Fruit fly (Drosophila melanogaster): ENCODE data around the gene CG7091.

CG7091 gene

DNA sequence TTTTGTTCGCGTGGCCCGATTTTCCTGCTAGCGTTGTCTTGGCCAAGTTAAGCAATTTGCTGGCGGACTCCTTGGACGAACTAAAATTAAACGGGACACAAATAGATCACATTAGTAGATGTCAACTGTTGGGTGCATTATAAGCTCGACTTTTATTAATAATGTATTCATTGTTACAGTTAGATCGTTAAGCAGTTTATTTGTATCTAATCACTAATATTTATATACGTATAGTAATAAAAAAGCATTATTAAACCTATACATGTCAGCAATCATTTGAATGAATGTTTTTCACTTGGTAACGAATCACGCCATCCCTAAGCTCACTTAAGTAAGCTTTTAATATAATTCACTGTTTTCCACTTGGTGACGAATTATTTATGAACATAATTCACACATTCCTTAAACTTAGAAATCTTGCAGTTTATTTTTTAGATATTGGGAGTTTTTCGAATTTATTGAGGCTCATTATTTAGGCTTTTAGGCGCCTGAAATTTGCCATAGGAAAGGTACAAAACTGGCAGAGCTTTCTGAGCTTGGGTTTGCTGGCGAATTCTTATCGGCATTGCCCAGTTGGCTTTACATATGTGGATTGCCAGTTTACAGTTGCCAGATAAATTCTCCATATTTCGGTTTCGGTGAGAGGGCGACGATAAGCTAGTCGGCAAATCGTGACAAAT is at the start of gene CG7091, which contains the start of gene CG7381:
Gene CG7091 (plus strand): TSS at position 630 of the 680 bp plus-strand sequence.
Gene CG7381 (minus strand): TSS at position 101 of the 680 bp plus-strand sequence.
- TF ChIP-seq noc (tag; optimal IDR thresholded peaks at IDR 0.05) = no peak

DNA sequence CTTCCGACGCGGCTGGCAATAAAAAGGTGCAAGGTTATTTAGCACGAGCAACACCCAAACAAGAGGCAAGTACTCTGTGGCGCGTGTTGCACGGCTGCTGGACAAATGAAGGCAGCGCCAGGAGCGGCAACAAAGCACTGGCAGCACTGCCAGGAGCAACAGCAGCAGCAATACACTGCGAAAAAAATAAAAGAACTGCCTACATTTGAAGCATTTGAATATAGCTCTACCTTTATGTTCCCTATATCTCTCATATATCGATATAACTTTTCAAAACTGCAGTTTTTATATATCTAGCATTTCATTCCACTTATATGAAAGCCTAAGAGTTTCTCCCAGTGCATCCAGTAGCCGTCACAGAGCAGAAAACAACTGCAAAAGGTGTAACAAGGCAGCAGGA is 20.4 kb upstream of the CG7091 start:
- no peak for TF ChIP-seq noc (tag; optimal IDR thresholded peaks at IDR 0.05)

DNA sequence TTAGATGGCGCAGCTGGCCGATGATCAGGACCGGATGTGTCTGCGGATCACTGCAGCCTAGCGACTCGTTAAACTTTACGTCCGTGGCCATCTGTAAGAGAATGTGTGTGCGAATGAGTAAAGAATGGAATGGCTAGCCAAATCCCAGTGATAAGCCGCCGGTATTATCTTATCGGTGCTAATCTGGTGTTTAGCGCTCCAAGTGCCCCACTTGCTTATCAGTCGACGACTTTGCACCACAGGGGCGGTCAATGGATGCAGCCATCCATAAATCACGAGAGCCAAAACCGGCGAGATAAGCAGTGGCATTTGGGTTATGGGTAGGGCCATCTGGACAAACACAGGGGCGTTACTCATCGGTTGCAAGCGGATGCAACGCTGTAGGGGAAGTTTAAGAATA is 17.6 kb upstream of the CG7091 start:
- TF ChIP-seq noc (tag; optimal IDR thresholded peaks at IDR 0.05) = peak; percentile 55

DNA sequence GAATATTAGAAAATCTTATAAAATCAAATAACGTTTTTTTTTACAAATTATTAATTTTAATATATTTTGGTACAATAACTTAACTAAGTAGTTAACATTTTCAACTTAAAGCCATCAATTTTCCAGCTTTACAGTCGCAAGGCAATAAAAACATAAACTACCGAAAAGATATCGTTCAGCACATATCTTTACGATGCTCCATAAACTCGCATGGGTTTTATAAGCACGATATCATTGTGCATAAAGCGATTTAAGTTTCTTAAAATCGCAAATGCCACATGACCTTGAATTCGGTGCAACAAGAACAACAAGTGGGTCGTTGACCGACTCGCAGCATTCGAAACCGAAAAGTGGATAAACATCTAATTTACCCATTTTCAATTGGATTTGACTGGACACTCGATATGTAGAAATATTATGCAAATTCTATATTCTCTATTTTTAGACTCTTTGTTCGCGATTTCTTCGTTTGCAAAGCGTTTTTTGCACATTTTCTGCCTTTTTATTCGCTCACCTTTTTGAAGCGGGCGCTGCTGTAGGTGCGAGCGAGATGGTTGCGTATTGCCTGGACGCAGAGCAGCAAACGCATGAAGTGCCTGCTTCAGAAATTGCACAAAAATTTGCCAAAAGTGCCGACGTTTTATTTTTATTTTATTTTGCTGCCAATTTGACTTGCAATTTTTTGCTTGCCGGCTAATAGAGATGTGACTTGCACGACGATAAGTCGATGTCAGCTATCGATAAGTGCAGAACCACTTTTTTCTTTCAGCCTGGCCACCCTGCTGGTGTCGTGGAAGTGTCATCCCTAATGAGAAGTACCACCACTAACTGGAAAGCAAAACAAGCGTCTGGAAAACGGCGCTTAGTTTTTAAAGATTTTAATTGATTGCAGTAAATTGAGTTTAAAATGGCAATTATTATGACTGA is 16.6 kb upstream of the CG7091 start, which contains the start of gene Spc25:
Gene Spc25 (plus strand): TSS at position 817 of the 927 bp plus-strand sequence.
- no peak for TF ChIP-seq noc (tag; optimal IDR thresholded peaks at IDR 0.05)

DNA sequence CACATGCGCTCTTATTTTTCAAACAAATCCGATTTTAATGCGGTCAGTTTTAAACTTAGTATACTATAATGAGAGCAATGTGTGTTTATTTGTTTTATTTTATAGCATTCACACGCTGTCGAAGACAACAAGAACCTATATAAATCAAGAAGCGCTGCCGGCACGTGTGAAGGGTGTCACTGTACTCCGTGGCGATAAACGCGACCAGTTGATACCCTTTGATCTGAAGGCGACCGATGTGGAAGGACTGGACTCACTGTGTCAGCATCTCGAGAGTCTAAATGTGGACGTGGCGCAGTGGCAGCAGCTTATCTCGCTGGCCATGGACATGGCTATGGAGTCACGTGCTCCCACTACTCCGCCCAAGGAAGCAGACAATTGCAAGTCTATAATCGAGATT is 15.2 kb upstream of the CG7091 start:
- no peak for TF ChIP-seq noc (tag; optimal IDR thresholded peaks at IDR 0.05)

DNA sequence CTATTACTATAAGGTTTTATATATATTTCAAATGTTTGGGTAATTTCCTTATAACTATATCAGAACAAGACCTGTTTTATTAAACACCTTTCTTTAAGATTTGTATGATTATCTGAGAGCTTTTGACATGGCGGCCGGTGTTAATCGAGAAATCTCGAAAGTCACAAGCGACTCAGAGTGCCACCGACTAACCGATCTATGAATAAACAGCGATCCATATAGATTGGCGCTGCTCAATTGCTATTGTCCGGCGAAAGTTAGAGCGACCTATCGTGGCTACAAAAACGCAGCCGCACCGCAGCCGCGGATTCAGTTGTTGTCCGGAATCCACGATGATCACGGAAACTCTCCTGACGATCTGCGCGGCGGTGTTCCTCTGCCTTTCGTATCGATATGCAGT is 14.3 kb upstream of the CG7091 start, which contains the start of gene Cyp304a1:
Gene Cyp304a1 (plus strand): TSS at position 301 of the 400 bp plus-strand sequence.
- TF ChIP-seq noc (tag; optimal IDR thresholded peaks at IDR 0.05) = no peak

DNA sequence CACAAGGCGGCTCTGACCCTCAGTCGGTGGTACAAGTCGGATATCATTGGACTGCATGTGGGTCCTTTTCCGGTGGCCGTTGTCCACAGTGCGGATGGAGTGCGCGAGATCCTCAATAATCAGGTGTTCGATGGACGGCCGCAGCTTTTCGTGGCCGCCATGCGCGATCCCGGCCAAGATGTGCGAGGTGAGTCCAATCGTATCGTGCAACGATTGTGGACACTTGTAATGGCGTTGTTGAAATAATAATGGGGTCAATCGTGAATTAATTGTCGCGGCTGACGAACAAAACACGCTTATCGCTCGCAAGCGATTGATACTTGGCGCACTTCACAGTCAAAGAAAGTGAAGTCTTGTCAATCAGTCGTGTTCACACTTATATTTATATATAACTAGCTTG is 13.8 kb upstream of the CG7091 start:
- no peak for TF ChIP-seq noc (tag; optimal IDR thresholded peaks at IDR 0.05)

DNA sequence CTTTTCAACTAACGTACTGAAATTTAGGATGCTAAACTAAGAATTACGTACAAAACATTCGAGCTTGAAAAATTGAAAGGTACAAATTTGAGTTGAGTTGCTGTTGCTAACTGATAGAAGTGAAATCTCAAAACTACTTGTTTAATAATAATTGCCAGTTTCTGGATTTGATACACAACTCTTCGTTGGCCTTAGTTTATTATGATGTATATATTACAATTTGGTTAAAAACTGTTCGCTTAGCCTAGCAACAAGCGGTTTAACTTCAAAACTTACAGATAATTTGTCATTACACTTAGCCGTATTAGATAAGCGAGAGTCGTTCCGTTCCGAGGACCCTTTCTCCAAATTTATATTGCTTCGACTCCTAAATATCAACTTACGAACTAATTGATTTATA is 10.2 kb upstream of the CG7091 start, which contains the start of the genes CG14384 and grsm:
Gene CG14384 (minus strand): TSS at position 101 of the 400 bp plus-strand sequence.
Gene grsm (minus strand): TSS at position 101 of the 400 bp plus-strand sequence.
- no peak for TF ChIP-seq noc (tag; optimal IDR thresholded peaks at IDR 0.05)

DNA sequence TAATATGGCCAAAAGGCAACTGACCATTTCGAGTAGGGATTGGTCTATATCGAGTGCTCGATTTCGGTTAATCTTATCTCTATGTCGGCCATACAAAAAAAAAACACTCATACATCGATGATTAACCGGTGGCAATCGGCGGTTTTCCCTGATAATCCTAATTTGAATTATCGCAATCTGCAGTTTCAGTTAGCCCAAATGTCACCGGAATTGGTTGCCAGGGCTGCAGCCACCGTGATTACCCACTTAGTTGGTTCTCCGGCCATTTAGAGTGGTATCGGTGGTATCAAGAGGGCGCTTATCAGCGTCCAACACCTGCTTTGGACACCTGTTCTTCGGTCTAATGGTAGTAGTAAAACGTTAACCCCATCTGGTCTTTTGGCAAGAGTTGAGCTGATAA is 5.7 kb upstream of the CG7091 start:
- TF ChIP-seq noc (tag; optimal IDR thresholded peaks at IDR 0.05) = no peak

DNA sequence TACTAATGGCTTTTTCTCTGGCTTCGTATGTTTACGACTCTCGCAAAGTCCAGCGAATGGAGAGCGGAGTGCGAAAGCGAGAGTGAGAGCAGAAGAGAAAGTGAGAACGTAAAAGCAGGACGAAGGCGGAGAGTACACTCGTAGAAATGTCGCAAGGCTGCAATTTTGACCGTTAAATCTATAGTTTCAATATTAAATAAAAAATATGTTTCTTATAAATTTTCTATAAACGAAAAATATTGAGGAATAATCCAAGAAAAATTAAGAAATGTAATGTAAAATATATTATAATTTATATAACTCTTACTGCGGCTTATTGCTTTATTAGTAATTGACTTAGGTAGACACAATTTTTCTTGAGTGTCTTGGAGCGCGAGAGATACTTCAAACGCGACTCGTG is 3.4 kb upstream of the CG7091 start:
- no peak for TF ChIP-seq noc (tag; optimal IDR thresholded peaks at IDR 0.05)

DNA sequence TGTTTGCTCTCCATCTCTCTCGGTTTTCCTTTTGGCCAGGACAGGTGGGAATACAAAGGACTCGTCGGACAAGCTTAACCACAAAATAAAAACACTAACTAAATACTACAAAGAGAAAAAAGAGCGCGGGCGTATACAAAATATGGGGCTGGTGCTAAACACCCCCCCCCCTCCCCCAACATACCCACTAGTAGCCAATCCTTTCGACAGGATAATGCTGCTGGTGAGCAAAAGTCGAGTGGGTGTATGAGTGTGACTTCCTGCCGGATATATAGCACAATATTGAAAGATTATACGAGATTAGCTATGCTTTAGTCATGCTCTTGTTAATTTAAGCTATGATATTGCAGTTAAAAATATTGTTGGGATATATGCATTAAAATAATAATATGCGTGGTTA is 2.6 kb upstream of the CG7091 start:
- no peak for TF ChIP-seq noc (tag; optimal IDR thresholded peaks at IDR 0.05)

DNA sequence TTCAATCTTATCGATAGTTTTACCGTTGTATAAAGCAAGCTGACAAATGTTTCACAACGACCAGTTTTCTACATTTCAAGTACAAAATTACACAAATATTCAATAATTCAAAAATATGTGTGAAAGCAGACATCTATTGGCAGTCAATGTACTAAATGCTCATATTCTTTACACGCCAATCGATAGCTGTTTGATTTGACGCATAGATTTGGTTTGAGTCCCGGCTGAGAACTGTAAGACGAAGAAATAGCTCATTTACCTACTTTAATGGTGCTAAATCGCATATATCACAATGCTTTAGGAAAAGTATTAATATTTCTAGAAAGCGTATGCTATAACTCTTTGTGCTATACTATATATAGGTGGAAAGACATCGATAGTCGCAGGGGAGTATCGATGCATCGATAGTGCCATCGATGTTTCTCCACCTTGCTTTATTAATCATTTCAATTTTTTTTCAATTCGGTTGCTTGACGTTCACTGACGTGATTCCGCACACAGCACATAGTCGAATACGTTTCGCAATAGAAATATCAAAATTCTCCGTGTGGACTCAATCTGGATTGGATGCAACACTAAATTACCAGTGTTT is 2.9 kb downstream of the CG7091 start, which contains the start of gene Paip2:
Gene Paip2 (plus strand): TSS at position 165 of the 592 bp plus-strand sequence.
- TF ChIP-seq noc (tag; optimal IDR thresholded peaks at IDR 0.05) = no peak

DNA sequence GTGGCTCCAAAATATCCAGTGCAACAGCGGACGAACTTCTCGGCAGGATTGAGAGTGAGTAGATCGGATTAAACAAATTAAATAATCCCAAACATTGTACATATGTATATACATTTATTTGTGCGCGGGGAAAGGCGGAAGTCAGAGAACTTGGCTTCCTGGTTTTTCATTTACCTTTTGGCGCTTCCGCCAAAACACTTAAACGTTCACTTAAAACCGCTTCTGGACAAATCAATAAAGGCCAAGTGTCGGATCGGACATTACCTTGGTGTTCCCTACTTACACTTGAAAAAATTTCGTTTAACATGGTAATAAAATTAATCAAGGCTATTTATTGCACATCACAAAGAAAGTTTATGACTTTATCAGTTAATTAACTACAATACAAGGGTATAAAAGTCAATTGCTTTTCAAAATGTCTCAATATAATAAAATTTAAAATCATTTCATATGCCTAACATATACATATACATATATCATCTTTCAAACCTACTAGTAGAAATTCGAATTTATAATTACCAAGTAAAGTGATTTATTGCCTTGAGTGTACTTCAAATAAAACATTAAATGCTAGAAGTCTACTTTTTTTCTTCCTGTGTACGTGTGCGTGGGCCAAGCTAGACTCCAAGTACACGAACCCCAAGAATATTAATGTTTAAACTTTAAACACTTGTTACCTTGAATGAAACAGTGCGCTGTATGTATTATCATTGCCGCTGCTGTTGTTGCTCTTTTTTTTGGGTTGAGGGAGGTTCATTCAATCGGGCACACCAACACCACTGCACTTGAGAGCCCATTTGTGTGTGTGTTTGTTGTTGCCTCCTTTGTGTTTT is 3.8 kb downstream of the CG7091 start:
- TF ChIP-seq noc (tag; optimal IDR thresholded peaks at IDR 0.05) = peak; percentile 0

DNA sequence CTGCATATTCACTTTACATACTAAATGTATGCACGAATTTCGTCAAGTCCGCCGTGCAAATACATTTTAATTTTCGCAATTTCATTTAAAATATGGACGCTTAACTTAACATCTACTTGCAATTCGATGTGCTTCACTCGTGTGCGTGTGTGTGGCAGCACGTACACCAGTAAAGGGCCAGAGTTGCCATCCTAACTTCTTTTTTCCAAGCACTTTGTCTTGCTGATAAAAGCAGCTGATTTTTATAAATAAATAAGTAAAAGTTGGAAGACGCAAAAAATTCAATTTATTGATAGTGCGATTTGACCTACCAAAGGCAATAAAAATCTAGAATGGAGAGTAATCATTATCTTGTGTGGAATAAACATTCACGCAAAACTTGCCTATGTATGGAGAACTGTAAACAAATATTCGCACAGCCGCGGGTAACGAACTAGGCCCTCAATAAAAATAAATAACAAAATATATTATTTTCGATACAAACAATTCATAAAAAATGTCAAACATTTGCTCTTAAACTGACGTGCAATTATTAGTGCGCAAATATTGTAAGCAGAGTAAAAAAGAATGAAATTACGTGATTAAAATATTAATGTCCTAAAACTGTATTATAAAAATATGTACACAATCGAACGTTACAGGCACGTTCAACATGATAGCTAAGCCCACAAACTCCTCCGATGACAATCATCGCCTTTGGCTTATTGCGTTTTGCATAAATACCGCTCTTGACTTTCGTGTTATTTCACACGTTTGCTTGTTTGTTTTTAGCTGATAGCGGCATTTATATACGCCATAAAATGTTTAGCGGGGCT is 4.6 kb downstream of the CG7091 start:
- peak; percentile 94 for TF ChIP-seq noc (tag; optimal IDR thresholded peaks at IDR 0.05)
